Fruit fly (Drosophila melanogaster) whole organism: Measurements from ENCODE around the gene CG15740.

ENCODE experiments used
- CG8478 ChIP-seq: fragments of >200 bp; optimal IDR thresholded peaks from 2 replicates; lab custom pipeline; 2018; ENCODE audit warnings: inconsistent platforms
- Dll ChIP-seq: fragments of >200 bp; optimal IDR thresholded peaks from 2 replicates; lab custom pipeline; 2017
- EcR ChIP-seq, 2 experiments: fragments of >200 bp; optimal IDR thresholded peaks; 2 replicates each; lab custom pipeline; 2017; ENCODE audit warnings: missing biosample characterization in 2 of 2, missing genetic modification characterization in 2 of 2, missing genetic modification reagents in 2 of 2
- pan ChIP-seq: fragments of >200 bp; optimal IDR thresholded peaks from 2 replicates; lab custom pipeline; 2017
- psq ChIP-seq: fragments of >200 bp; optimal IDR thresholded peaks from 2 replicates; lab custom pipeline; 2017
- usp ChIP-seq: fragments of >200 bp; optimal IDR thresholded peaks from 2 replicates; lab custom pipeline; 2017; ENCODE audit warnings: missing biosample characterization, missing genetic modification characterization, mixed read lengths

CG15740 gene

DNA sequence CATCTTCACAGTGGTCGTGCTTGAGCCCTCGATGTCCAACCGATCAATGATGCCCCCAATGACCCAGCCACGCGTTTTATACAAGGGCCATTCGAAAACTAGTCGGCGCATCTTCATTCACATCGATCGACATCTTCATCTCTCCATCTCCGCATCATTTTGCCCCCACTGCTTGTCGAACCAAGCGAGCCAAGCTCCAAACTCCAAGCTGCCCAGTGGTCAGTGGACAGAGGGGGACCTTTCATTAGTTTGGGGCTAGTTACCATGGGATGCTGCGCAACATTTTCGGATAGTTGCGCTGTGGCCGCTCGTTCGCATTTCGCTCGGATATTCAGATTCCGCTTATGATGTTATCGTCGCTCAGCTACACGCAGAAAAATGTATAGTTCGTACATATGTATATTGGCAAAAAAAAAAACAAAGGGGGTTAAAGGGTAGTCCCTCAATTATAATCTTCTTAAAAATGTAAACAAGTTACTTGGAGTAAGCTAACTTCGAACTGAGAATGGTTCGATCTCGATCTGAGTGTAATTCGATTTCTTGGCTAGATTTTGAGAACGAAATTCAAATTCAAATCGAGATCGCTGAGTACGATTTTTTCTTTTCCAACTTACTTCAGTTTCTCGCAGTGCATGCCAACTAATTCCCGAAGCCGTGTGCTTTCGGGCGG is at the start of gene CG15740:
Gene CG15740 (minus strand): TSS at position 51 of the 670 bp plus-strand sequence.
- no peak for TF ChIP-seq usp
- no peak for TF ChIP-seq CG8478 (lab: Kevin White, UChicago)
- no peak for TF ChIP-seq EcR (GFP tag; optimal IDR thresholded peaks at IDR 0.05; lab: Kevin White, UChicago)
- no peak for TF ChIP-seq psq (lab: Kevin White, UChicago)

DNA sequence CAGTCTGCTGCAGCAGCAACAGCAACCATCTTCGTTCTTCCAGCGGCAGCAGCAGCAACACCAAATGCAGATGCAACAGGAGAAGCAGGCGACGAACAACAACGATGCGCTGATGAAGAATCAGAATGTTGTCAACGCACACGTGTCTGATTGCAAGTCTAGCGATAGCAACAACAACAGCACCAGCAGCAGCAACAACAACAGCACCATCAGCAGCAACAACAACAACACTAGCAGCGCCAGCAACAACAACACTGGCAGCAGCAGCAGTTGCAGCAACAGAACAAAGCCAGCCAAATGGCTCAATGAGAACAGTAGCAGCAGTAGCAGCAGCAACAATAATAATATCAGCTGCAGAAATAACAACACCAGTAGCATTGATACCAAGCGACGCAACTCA is 49.2 kb upstream of the CG15740 start:
- TF ChIP-seq pan (no peak), EcR (GFP tag; optimal IDR thresholded peaks at IDR 0.05; lab: Kevin White, UChicago) (no peak), Dll (lab: Kevin White, UChicago) (no peak), usp (no peak), CG8478 (lab: Kevin White, UChicago) (no peak), psq (lab: Kevin White, UChicago) (no peak)

DNA sequence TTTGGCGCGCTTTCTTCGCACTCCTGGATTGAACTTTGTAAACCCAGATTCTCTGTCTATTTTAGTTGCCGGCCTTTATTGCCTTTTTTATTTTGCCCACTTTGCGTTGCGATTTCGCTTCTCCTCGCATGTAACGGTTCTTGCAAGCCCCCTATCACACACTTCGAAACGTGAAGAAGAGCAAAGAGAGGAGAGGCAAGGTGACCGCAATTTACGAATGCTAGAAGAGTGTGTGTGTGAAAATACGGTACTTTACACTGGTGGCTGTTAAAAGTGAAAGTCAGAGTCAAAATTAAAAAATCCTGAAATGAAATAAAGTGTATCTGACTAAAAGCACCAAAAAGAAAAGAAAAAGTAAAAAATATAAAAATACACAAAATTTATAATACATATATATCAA is 48.3 kb upstream of the CG15740 start:
- TF ChIP-seq CG8478 (lab: Kevin White, UChicago) (no peak), usp (no peak), Dll (lab: Kevin White, UChicago) (no peak), psq (lab: Kevin White, UChicago) (no peak), pan (no peak), EcR (GFP tag; optimal IDR thresholded peaks at IDR 0.05; lab: Kevin White, UChicago) (no peak)

DNA sequence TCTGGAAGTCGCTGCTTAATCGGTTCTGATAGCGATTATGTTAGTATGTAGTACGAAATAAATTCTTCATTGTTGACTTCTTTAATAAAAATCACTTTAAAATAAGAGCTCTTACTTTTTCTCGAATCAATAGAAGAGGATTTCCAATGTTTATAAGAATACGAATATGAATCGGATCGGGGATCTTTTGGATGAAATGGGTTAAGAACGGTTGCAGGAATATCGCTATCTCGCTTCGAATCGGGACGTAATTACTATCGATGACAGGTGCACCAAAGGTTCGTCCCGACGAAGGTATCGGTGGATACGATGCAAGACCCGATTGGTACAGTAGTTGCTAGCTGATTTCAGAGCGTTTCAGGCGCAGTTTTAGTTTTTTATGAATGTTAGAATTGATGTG is 47.7 kb upstream of the CG15740 start, which contains the start of gene wisp:
Gene wisp (plus strand): TSS at position 301 of the 400 bp plus-strand sequence.
- TF ChIP-seq CG8478 (lab: Kevin White, UChicago) (no peak), EcR (GFP tag; optimal IDR thresholded peaks at IDR 0.05; lab: Kevin White, UChicago) (no peak), psq (lab: Kevin White, UChicago) (no peak), Dll (lab: Kevin White, UChicago) (no peak), pan (no peak), usp (no peak)

DNA sequence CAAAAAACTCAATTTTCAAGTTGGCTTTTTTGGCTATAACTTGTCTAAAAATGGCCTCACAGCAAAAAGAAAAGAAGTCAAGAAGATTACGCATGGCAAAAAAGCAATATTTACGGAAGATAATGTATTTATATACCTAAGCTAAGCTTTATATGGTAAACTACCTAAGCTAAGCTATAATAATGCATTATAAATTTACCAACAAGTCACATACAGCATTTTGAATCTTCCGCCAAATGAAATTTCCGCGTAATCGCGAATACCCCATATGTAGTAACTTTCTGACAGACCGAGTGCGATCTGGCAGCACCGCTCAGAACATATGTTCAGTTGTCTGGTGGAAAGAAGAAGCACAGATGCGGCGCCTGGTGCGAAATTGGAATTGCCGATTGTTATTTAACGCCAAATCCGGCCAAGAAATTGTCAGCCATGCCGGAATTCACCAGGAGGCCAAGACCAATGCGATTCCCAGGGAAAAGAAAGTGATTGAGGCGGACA is 45.8 kb upstream of the CG15740 start, which contains the start of gene sicily:
Gene sicily (plus strand): TSS at position 51 of the 498 bp plus-strand sequence.
- TF ChIP-seq usp (no peak), pan (no peak), CG8478 (lab: Kevin White, UChicago) (no peak), EcR (GFP tag; optimal IDR thresholded peaks at IDR 0.05; lab: Kevin White, UChicago) (no peak), psq (lab: Kevin White, UChicago) (no peak), Dll (lab: Kevin White, UChicago) (no peak)

DNA sequence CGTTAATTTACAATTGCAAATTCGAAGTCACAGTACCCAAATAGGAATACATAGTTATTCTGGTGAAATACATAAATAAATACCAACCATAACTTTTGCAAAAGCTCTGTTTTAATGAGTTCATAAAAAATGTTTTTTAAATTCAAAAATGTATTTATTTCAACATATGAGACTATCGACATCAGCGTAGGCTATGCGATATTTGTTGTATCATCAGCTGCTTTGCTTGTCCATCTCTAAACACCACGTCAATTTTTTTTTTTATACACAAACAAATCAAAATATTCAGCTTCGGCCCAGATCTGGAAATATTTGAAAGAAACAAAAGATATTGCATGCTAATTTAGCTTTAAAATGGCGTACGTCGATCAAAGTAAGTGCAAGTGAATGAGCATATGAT is 42.2 kb upstream of the CG15740 start, which contains the start of gene CG1840:
Gene CG1840 (plus strand): TSS at position 211 of the 400 bp plus-strand sequence.
- TF ChIP-seq Dll (lab: Kevin White, UChicago) (no peak), EcR (GFP tag; optimal IDR thresholded peaks at IDR 0.05; lab: Kevin White, UChicago) (no peak), CG8478 (lab: Kevin White, UChicago) (no peak), usp (no peak), psq (lab: Kevin White, UChicago) (no peak), pan (no peak)

DNA sequence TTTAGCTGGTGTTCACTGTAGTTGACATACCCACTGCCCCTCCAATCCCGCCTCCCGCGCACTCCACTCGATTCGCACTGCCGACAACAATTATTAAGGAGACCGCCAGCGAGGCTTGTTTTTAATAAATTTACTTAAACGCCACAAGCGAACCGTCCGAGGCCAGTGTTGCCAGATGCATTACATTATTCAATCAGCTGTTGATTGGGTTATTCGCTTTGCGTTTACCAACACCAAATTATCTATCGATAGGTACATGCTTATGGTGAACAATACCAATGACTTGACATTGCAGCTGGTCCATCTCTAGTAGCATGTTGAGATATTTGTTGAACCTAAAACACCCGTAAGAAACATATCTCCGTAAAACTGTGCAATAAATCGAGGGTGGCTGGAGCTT is 41.1 kb upstream of the CG15740 start, which contains the start of the genes CG10353 and SelG:
Gene CG10353 (minus strand): TSS at position 187 of the 400 bp plus-strand sequence.
Gene SelG (plus strand): TSS at position 309 of the 400 bp plus-strand sequence.
- TF ChIP-seq EcR (GFP tag; optimal IDR thresholded peaks at IDR 0.05; lab: Kevin White, UChicago) = no peak
- no peak for TF ChIP-seq Dll (lab: Kevin White, UChicago)
- TF ChIP-seq psq (lab: Kevin White, UChicago) = no peak
- TF ChIP-seq usp = no peak
- no peak for TF ChIP-seq pan
- TF ChIP-seq CG8478 (lab: Kevin White, UChicago) = no peak

DNA sequence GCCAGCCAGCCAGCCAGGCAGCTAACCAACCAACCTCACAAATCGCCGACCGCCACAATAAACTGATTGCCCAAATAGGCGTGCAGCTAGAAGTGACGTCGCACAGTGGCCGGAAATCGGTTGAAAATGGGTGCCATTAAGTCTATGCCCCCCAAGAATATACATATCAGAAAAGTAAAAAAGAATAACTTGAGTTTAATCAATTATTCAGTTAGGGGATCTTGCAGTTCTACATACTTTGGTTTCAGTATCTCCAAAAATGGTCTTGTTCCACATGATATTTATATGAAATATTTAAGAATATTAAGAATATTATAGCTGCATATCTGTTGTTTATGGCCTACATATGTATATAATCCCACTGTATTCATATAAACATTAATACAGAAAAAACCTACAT is 39.5 kb upstream of the CG15740 start:
- TF ChIP-seq usp = no peak
- TF ChIP-seq CG8478 (lab: Kevin White, UChicago) = no peak
- TF ChIP-seq Dll (lab: Kevin White, UChicago) = no peak
- TF ChIP-seq EcR (GFP tag; optimal IDR thresholded peaks at IDR 0.05; lab: Kevin White, UChicago) = no peak
- no peak for TF ChIP-seq pan
- no peak for TF ChIP-seq psq (lab: Kevin White, UChicago)

DNA sequence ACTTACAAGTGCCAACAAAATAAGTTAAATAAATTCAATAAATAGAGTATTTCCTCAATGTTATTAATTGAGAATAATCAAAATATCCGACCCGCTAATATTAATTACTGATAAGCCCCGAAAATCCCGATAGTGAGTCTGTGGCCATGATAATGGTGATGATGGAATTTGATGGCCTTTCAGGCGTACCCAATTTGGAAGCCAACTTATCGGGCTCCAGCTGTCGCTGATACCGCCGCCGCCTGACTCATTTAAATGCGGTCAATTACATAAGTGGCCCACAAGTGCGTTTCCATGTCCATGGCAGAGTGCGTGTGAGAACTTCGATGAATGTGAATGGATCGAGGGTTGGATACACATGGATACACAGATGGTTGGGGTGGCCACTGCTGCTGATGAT is 38.2 kb upstream of the CG15740 start:
- TF ChIP-seq CG8478 (lab: Kevin White, UChicago) (no peak), usp (no peak), Dll (lab: Kevin White, UChicago) (no peak), EcR (GFP tag; optimal IDR thresholded peaks at IDR 0.05; lab: Kevin White, UChicago) (no peak), psq (lab: Kevin White, UChicago) (no peak), pan (no peak)

DNA sequence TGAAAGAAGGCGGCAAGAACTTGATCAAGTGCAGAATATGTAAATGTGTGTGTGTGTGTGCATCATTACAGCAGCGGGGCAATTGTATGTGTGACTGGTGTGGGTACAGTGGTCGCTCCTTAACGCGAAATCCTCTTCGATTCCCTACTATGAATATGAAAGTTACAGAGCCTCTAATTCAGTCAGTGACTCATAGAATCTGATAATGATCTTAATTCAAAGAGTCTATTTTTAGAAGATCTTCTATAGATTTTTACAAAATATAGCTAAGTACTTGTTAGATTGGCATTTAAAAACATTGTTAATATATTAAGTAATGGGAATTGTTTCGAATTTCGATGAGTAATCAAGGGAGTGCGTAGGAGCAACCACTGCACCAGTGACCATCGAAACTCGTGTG is 36.5 kb upstream of the CG15740 start:
- no peak for TF ChIP-seq psq (lab: Kevin White, UChicago)
- TF ChIP-seq pan = no peak
- no peak for TF ChIP-seq Dll (lab: Kevin White, UChicago)
- TF ChIP-seq usp = no peak
- no peak for TF ChIP-seq CG8478 (lab: Kevin White, UChicago)
- no peak for TF ChIP-seq EcR (GFP tag; optimal IDR thresholded peaks at IDR 0.05; lab: Kevin White, UChicago)

DNA sequence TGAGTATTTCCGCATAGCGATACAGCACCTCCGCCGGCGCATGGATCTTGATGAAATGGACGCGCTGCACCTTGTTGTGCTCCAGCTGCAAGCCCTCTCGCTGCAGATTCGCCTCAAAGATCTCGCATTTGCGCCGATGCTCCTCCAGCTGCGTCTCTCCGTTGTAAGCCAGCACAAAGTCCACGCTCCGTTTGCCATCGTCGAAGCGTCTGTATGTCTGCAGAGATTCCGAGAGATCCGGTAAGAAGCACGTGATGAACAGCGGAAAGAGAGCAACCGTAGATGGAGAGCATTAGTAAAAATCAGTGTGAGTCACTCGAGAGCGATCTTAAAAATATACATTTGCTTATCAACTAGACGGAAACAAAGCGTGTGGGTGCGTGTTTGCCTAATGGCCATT is 35.8 kb upstream of the CG15740 start:
- TF ChIP-seq Dll (lab: Kevin White, UChicago) (no peak), CG8478 (lab: Kevin White, UChicago) (no peak), EcR (GFP tag; optimal IDR thresholded peaks at IDR 0.05; lab: Kevin White, UChicago) (no peak), psq (lab: Kevin White, UChicago) (no peak), usp (no peak), pan (no peak)

DNA sequence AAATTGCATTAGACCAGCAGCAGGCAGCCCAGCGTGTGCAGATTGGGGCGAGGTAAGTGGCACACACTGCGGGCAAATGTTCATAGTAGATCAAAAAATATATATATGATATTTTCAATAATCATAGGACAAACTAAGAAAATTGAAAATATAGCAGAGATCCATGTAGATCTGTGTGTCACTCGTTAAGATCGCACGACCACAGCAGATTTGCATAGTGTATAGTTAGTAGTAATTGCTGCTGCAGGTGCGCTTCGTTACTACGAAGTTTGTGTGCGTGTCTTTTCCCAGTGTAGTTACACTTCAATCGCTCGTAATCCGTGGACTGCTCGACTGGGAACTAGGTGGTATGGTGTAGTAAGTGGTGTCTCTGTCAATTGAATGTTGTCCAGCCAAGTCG is 31.3 kb upstream of the CG15740 start, which contains the start of gene CG10352:
Gene CG10352 (minus strand): TSS at position 4 of the 400 bp plus-strand sequence.
- TF ChIP-seq Dll (lab: Kevin White, UChicago) (no peak), pan (no peak), EcR (GFP tag; optimal IDR thresholded peaks at IDR 0.05; lab: Kevin White, UChicago) (no peak), usp (no peak), CG8478 (lab: Kevin White, UChicago) (no peak), psq (lab: Kevin White, UChicago) (no peak)
